Fruit fly (Drosophila melanogaster) Kc167 (cell line): Measurements from ENCODE around the gene Esyt2.

Experiments
- Myc ChIP-seq: fragments of >200 bp; optimal IDR thresholded peaks from 2 replicates; lab custom pipeline; 2017; ENCODE audit warnings: missing external identifiers
- Sin3A ChIP-seq: fragments of >200 bp; optimal IDR thresholded peaks from 2 replicates; lab custom pipeline; 2018; ENCODE audit warnings: missing external identifiers
- h ChIP-seq: fragments of >200 bp; optimal IDR thresholded peaks from 3 replicates; lab custom pipeline; 2018; ENCODE audit warnings: missing external identifiers
- insv ChIP-seq: fragments of >200 bp; optimal IDR thresholded peaks from 3 replicates; lab custom pipeline; 2018; ENCODE audit warnings: missing external identifiers
- psq ChIP-seq: fragments of >200 bp; optimal IDR thresholded peaks from 2 replicates; lab custom pipeline; 2017; ENCODE audit warnings: missing external identifiers
- ttk ChIP-seq: sonication (Bioruptor generic); optimal IDR thresholded peaks from 2 replicates; lab custom pipeline; 2017; ENCODE audit warnings: missing external identifiers

DNA sequence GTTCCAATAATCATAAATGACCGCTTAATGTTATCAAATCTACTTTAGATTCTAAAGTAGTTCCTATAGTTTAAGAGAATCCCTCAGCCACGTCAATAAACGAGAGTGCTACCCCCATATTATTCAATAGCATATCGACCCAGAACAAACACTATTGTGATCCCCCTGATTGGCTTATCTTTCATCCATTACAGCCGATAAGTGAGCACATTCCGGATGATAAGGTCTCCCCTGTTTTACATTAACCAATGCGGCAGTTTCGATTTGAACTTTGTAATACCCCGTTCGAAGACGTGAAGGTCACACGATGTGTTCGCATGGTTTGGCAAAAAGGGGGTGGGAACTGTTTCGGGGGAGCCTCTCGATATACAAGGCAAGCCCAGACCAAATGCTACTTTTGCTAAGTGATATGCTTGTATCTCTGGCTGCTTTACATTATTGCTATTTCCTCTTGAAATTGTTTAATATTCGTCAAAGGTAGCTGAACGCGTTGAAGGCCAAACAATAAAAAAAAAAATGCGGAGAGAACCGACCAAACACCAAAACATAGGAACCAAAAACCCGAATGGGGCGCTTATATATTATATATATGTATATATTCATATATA, 19.8 kb downstream of the Esyt2 start:
- TF ChIP-seq Myc (lab: Kevin White, UChicago) (no peak), psq (no peak), insv (no peak), ttk (no peak), Sin3A (lab: Kevin White, UChicago) (no peak), h (lab: Kevin White, UChicago) (no peak)
